Fruit fly (Drosophila melanogaster): ENCODE measurements around the gene r.

r gene

dm6 chrX:16650078-16651063, 4.8 kb upstream of the r start (continued):
- TF ChIP-seq Trl (optimal IDR thresholded peaks at IDR 0.05) (no peak), Trl (GFP tag; optimal IDR thresholded peaks at IDR 0.05) (peak; percentile 81), gsb-n (tag; optimal IDR thresholded peaks at IDR 0.05) (no peak), peb (GFP tag; IDR thresholded peaks at IDR 0.05) (no peak), gro (GFP tag; optimal IDR thresholded peaks at IDR 0.05) (peak; percentile 58), ase (GFP tag; IDR thresholded peaks at IDR 0.05) (no peak), CG6854 (GFP tag; optimal IDR thresholded peaks at IDR 0.05) (peak; percentile 26), dati (GFP tag; IDR thresholded peaks at IDR 0.05) (no peak), Taf1 (GFP tag; IDR thresholded peaks at IDR 0.05) (no peak), stc (GFP tag; IDR thresholded peaks at IDR 0.05) (peak; percentile 72), E2f2 (GFP tag; IDR thresholded peaks at IDR 0.05) (no peak; the same call in 1 of the 2 replicates), Atf-2 (GFP tag; optimal IDR thresholded peaks at IDR 0.05) (no peak), Scr (GFP tag; IDR thresholded peaks at IDR 0.05; ENCODE audit: partially characterized antibody) (no peak), Sin3A (optimal IDR thresholded peaks at IDR 0.05) (no peak), dm (GFP tag; optimal IDR thresholded peaks at IDR 0.05) (no peak), kay (GFP tag; optimal IDR thresholded peaks at IDR 0.05) (peak; percentile 67), Dll (GFP tag; IDR thresholded peaks at IDR 0.05; ENCODE audit: partially characterized antibody) (no peak), esg (GFP tag; conservative IDR thresholded peaks at IDR 0.05) (peak; percentile 89), CG2875 (GFP tag; optimal IDR thresholded peaks at IDR 0.05) (no peak), CG16779 (GFP tag; IDR thresholded peaks at IDR 0.05) (no peak), CG42726 (GFP tag; IDR thresholded peaks at IDR 0.05; ENCODE audit: partially characterized antibody) (no peak), Eip74EF (GFP tag; optimal IDR thresholded peaks at IDR 0.05) (peak in 1 of 2 experiments; percentile 54), mld (GFP tag; IDR thresholded peaks at IDR 0.05; ENCODE audit: partially characterized antibody) (no peak), CG4707 (GFP tag; optimal IDR thresholded peaks at IDR 0.05) (peak; percentile 95), CG7357 (GFP tag; IDR thresholded peaks at IDR 0.05) (peak; percentile 67; the same call in 2 of the 3 replicates), emc (GFP tag; optimal IDR thresholded peaks at IDR 0.05) (no peak), bab2 (GFP tag; optimal IDR thresholded peaks at IDR 0.05) (peak; percentile 73), aop (GFP tag; IDR thresholded peaks at IDR 0.05) (no peak), Nf-YC (tag; optimal IDR thresholded peaks at IDR 0.05) (no peak), CG11696 (GFP tag; IDR thresholded peaks at IDR 0.05) (peak; percentile 62), chinmo (GFP tag; IDR thresholded peaks at IDR 0.05; ENCODE audit: partially characterized antibody) (0 out of 4 replicates have a peak, but pooled peaks have one; percentile 10), CG6272 (GFP tag; IDR thresholded peaks at IDR 0.05) (no peak), CG3065 (GFP tag; optimal IDR thresholded peaks at IDR 0.05) (no peak), jigr1 (GFP tag; IDR thresholded peaks at IDR 0.05) (no peak), ranshi (GFP tag; IDR thresholded peaks at IDR 0.05) (no peak), ERR (GFP tag; optimal IDR thresholded peaks at IDR 0.05) (peak; percentile 70), Lhr (GFP tag; optimal IDR thresholded peaks at IDR 0.05) (no peak), dmrt11E (tag; optimal IDR thresholded peaks at IDR 0.05) (no peak), CG30431 (GFP tag; optimal IDR thresholded peaks at IDR 0.05) (no peak), CG13123 (GFP tag; optimal IDR thresholded peaks at IDR 0.05) (no peak), ems (GFP tag; optimal IDR thresholded peaks at IDR 0.05) (no peak), row (GFP tag; IDR thresholded peaks at IDR 0.05) (peak; percentile 54), CG13287 (GFP tag; IDR thresholded peaks at IDR 0.05; ENCODE audit: partially characterized antibody) (no peak), az2 (GFP tag; optimal IDR thresholded peaks at IDR 0.05) (no peak), CG12219 (GFP tag; optimal IDR thresholded peaks at IDR 0.05) (no peak), HLH3B (GFP tag; IDR thresholded peaks at IDR 0.05) (peak; percentile 47; the same call in 1 of the 2 replicates), hb (GFP tag; IDR thresholded peaks at IDR 0.05; ENCODE audit: partially characterized antibody) (no peak), CG12659 (GFP tag; optimal IDR thresholded peaks at IDR 0.05) (peak; percentile 16), CG2199 (GFP tag; IDR thresholded peaks at IDR 0.05) (0 out of 3 replicates have a peak, but pooled peaks have one; percentile 48)
